Fruit fly (Drosophila melanogaster) whole organism, embryonic: ENCODE measurements around the gene Npc2a.

ENCODE experiments used
- ATbp ChIP-seq: fragments of 200-800 bp; sonication (Bioruptor generic); optimal IDR thresholded peaks from 2 replicates; lab custom pipeline; 2017; ENCODE audit warnings: missing biosample characterization, mild to moderate bottlenecking, missing genetic modification characterization, missing genetic modification reagents
- Awh ChIP-seq: fragments of 200-800 bp; sonication (Bioruptor generic); IDR thresholded peaks from 2 replicates; pipeline ENCODE4, ENCODE4 v1.3.6; 2022; ENCODE audit warnings: missing biosample characterization, missing genetic modification characterization
- Bdp1 ChIP-seq: fragments of 200-800 bp; sonication (Bioruptor generic); optimal IDR thresholded peaks from 3 replicates; lab custom pipeline; 2016; ENCODE audit warnings: missing biosample characterization, missing genetic modification characterization
- Blimp-1 ChIP-seq: fragments of 200-800 bp; sonication (Bioruptor generic); optimal IDR thresholded peaks from 3 replicates; lab custom pipeline; 2018; ENCODE audit warnings: missing biosample characterization, missing genetic modification characterization, mild to moderate bottlenecking, moderate library complexity, missing genetic modification reagents
- C15 ChIP-seq: fragments of 200-800 bp; sonication (Bioruptor generic); IDR thresholded peaks from 3 replicates; pipeline ENCODE4 v1.3.6; 2022; ENCODE audit warnings: missing biosample characterization, missing genetic modification characterization
- CG10267 ChIP-seq: fragments of 200-800 bp; sonication (Bioruptor generic); optimal IDR thresholded peaks from 2 replicates; lab custom pipeline; 2018; ENCODE audit warnings: missing biosample characterization, mild to moderate bottlenecking, missing genetic modification characterization, moderate library complexity
- CG11504 ChIP-seq: fragments of 200-800 bp; sonication (Bioruptor generic); optimal IDR thresholded peaks from 3 replicates; lab custom pipeline; 2019; ENCODE audit warnings: missing biosample characterization, mild to moderate bottlenecking, missing genetic modification characterization, moderate library complexity
- CG12071 ChIP-seq: fragments of 200-800 bp; sonication (Bioruptor generic); optimal IDR thresholded peaks from 3 replicates; lab custom pipeline; 2018; ENCODE audit warnings: missing biosample characterization, mild to moderate bottlenecking, missing genetic modification characterization
- CG12219 ChIP-seq: fragments of 200-800 bp; sonication (Bioruptor generic); optimal IDR thresholded peaks from 3 replicates; lab custom pipeline; 2018; ENCODE audit warnings: missing biosample characterization, mild to moderate bottlenecking, missing genetic modification characterization
- CG13287 ChIP-seq: fragments of 200-800 bp; sonication (Bioruptor generic); IDR thresholded peaks from 2 replicates; pipeline ENCODE4 v1.3.6; 2022; ENCODE audit warnings: missing biosample characterization, missing genetic modification characterization; ENCODE audit not compliant: partially characterized antibody
- CG18262 ChIP-seq: fragments of 200-800 bp; optimal IDR thresholded peaks from 3 replicates; lab custom pipeline; 2019; ENCODE audit warnings: missing biosample characterization, mild to moderate bottlenecking, missing genetic modification characterization, moderate library complexity
- CG18476 ChIP-seq: fragments of 200-800 bp; sonication (Bioruptor generic); optimal IDR thresholded peaks from 2 replicates; lab custom pipeline; 2016; ENCODE audit warnings: missing biosample characterization, mild to moderate bottlenecking, missing genetic modification characterization
- CG2202 ChIP-seq: fragments of 200-800 bp; sonication (Bioruptor generic); optimal IDR thresholded peaks from 2 replicates; lab custom pipeline; 2018; ENCODE audit warnings: missing biosample characterization, mild to moderate bottlenecking, missing genetic modification characterization
- CG2678 ChIP-seq: fragments of 200-800 bp; sonication (Bioruptor generic); optimal IDR thresholded peaks from 3 replicates; lab custom pipeline; 2019; ENCODE audit warnings: missing biosample characterization, mild to moderate bottlenecking, missing genetic modification characterization, moderate library complexity
- CG31441 ChIP-seq: fragments of 200-800 bp; sonication (Bioruptor generic); IDR thresholded peaks from 2 replicates; pipeline ENCODE4 v1.3.6; 2022; ENCODE audit warnings: missing biosample characterization, missing genetic modification characterization
- CG42726 ChIP-seq: fragments of 200-800 bp; sonication (Bioruptor generic); IDR thresholded peaks from 2 replicates; pipeline ENCODE4 v1.3.6; 2022; ENCODE audit warnings: missing biosample characterization, missing genetic modification characterization; ENCODE audit not compliant: partially characterized antibody
- CG4424 ChIP-seq: fragments of 200-800 bp; sonication (Bioruptor generic); optimal IDR thresholded peaks from 3 replicates; lab custom pipeline; 2016; ENCODE audit warnings: missing biosample characterization, missing genetic modification characterization
- CG7556 ChIP-seq: fragments of 200-800 bp; sonication (Bioruptor generic); optimal IDR thresholded peaks from 2 replicates; lab custom pipeline; 2017; ENCODE audit warnings: missing biosample characterization, mild to moderate bottlenecking, missing genetic modification characterization
- CG8944 ChIP-seq: fragments of 200-800 bp; sonication (Bioruptor generic); optimal IDR thresholded peaks from 3 replicates; lab custom pipeline; 2016; ENCODE audit warnings: missing biosample characterization, missing genetic modification characterization
- CTCF ChIP-seq: fragments of 200-800 bp; sonication (Bioruptor generic); optimal IDR thresholded peaks from 2 replicates; lab custom pipeline; 2017; ENCODE audit warnings: missing biosample characterization, mild to moderate bottlenecking, missing genetic modification characterization, moderate library complexity
- D ChIP-seq, 2 experiments: fragments of 200-800 bp in 1 of 2; fragments of >200 bp in 1 of 2; sonication (Bioruptor generic) in 1 of 2; optimal IDR thresholded peaks; 2 replicates in 1 of 2; 3 replicates in 1 of 2; lab custom pipeline; 2017; ENCODE audit warnings: mild to moderate bottlenecking in 1 of 2, missing biosample characterization in 1 of 2, missing genetic modification characterization in 1 of 2, missing genetic modification reagents in 1 of 2
- Dll ChIP-seq: fragments of 200-800 bp; sonication (Bioruptor generic); IDR thresholded peaks from 4 replicates; pipeline ENCODE4 v1.3.6; 2022; ENCODE audit warnings: missing biosample characterization, missing genetic modification characterization; ENCODE audit not compliant: partially characterized antibody
- Doc3 ChIP-seq: fragments of 200-800 bp; sonication (Bioruptor generic); IDR thresholded peaks from 3 replicates; pipeline ENCODE4 v1.3.6; 2022; ENCODE audit warnings: missing biosample characterization, missing genetic modification characterization; ENCODE audit not compliant: partially characterized antibody
- Med ChIP-seq: fragments of 200-800 bp; sonication (Bioruptor generic); peaks from one replicate; lab custom pipeline; 2016; ENCODE audit warnings: missing biosample characterization, missing genetic modification characterization, mild to moderate bottlenecking, inconsistent platforms, moderate library complexity
- Scr ChIP-seq: fragments of 200-800 bp; sonication (Bioruptor generic); IDR thresholded peaks from 2 replicates; pipeline ENCODE4 v1.3.6; 2022; ENCODE audit warnings: missing biosample characterization, missing genetic modification characterization; ENCODE audit not compliant: partially characterized antibody
- Stat92E ChIP-seq, 3 experiments: fragments of >200 bp in 2 of 3; fragments of 200-800 bp in 1 of 3; sonication (Bioruptor generic) in 1 of 3; optimal IDR thresholded peaks; 2 replicates each; lab custom pipeline; 2017 to 2019; ENCODE audit warnings: missing biosample characterization in 3 of 3, missing genetic modification characterization in 3 of 3, mild to moderate bottlenecking in 1 of 3, moderate library complexity in 1 of 3
- bab2 ChIP-seq: fragments of 200-800 bp; sonication (Bioruptor generic); optimal IDR thresholded peaks from 2 replicates; lab custom pipeline; 2016; ENCODE audit warnings: missing biosample characterization, missing genetic modification characterization
- ci ChIP-seq: fragments of 200-800 bp; sonication (Bioruptor generic); IDR thresholded peaks from 3 replicates; pipeline ENCODE4 v1.3.6; 2022; ENCODE audit warnings: missing biosample characterization, missing genetic modification characterization
- crol ChIP-seq: fragments of 200-800 bp; sonication (Bioruptor generic); IDR thresholded peaks from 2 replicates; pipeline ENCODE4 v1.3.6; 2022; ENCODE audit warnings: missing biosample characterization, missing genetic modification characterization
- fd102C ChIP-seq: fragments of 200-800 bp; sonication (Bioruptor generic); optimal IDR thresholded peaks from 2 replicates; lab custom pipeline; 2018; ENCODE audit warnings: missing biosample characterization, mild to moderate bottlenecking, missing genetic modification characterization, moderate library complexity
- gem ChIP-seq: fragments of 200-800 bp; sonication (Bioruptor generic); optimal IDR thresholded peaks from 2 replicates; lab custom pipeline; 2019; ENCODE audit warnings: missing biosample characterization, mild to moderate bottlenecking, missing genetic modification characterization, moderate library complexity
- hb ChIP-seq: fragments of 200-800 bp; sonication (Bioruptor generic); IDR thresholded peaks from 3 replicates; pipeline ENCODE4 v1.3.6; 2022; ENCODE audit warnings: missing biosample characterization, missing genetic modification characterization; ENCODE audit not compliant: partially characterized antibody
- hth ChIP-seq: fragments of >200 bp; optimal IDR thresholded peaks from 2 replicates; lab custom pipeline; 2017; ENCODE audit warnings: inconsistent platforms
- ind ChIP-seq: fragments of 200-800 bp; sonication (Bioruptor generic); optimal IDR thresholded peaks from 3 replicates; lab custom pipeline; 2016; ENCODE audit warnings: missing biosample characterization, missing genetic modification characterization
- mld ChIP-seq: fragments of 200-800 bp; sonication (Bioruptor generic); IDR thresholded peaks from 3 replicates; pipeline ENCODE4 v1.3.6; 2022; ENCODE audit warnings: missing biosample characterization, missing genetic modification characterization; ENCODE audit not compliant: partially characterized antibody
- nerfin-2 ChIP-seq: fragments of 200-800 bp; sonication (Bioruptor generic); IDR thresholded peaks from 2 replicates; pipeline ENCODE4 v1.3.6; 2022; ENCODE audit warnings: missing biosample characterization, missing genetic modification characterization; ENCODE audit not compliant: partially characterized antibody
- p53 ChIP-seq: fragments of 200-800 bp; sonication (Bioruptor generic); optimal IDR thresholded peaks from 2 replicates; lab custom pipeline; 2016; ENCODE audit warnings: missing biosample characterization, missing genetic modification characterization
- pan ChIP-seq, 4 experiments: fragments of >200 bp in 3 of 4; fragments of 200-800 bp in 1 of 4; sonication (Bioruptor generic) in 1 of 4; optimal IDR thresholded peaks in 3 of 4; IDR thresholded peaks in 1 of 4; 2 replicates each; pipeline versions ENCODE4 v1.3.6 to Lab custom; 2017 to 2022; ENCODE audit warnings: missing biosample characterization in 2 of 4, missing genetic modification characterization in 2 of 4, mixed read lengths in 1 of 4
- prd ChIP-seq, 3 experiments: fragments of >200 bp in 2 of 3; fragments of 200-800 bp in 1 of 3; sonication (Bioruptor generic) in 1 of 3; optimal IDR thresholded peaks in 2 of 3; IDR thresholded peaks in 1 of 3; 2 replicates in 2 of 3; 3 replicates in 1 of 3; pipeline versions ENCODE4 v1.3.6 to Lab custom; 2017 to 2022; ENCODE audit warnings: missing biosample characterization in 1 of 3, missing genetic modification characterization in 1 of 3
- schlank ChIP-seq: fragments of 200-800 bp; sonication (Bioruptor generic); optimal IDR thresholded peaks from 2 replicates; lab custom pipeline; 2018; ENCODE audit warnings: missing biosample characterization, mild to moderate bottlenecking, missing genetic modification characterization
- sens ChIP-seq: fragments of 200-800 bp; sonication (Bioruptor generic); peaks from one replicate; lab custom pipeline; 2016; ENCODE audit warnings: missing biosample characterization, missing genetic modification characterization
- sqz ChIP-seq: fragments of 200-800 bp; sonication (Bioruptor generic); optimal IDR thresholded peaks from 3 replicates; lab custom pipeline; 2018; ENCODE audit warnings: missing biosample characterization, mild to moderate bottlenecking, missing genetic modification characterization
- tap ChIP-seq: fragments of 200-800 bp; optimal IDR thresholded peaks from 3 replicates; lab custom pipeline; 2019; ENCODE audit warnings: missing biosample characterization, mild to moderate bottlenecking, missing genetic modification characterization, moderate library complexity
- tgo ChIP-seq: fragments of 200-800 bp; sonication (Bioruptor generic); IDR thresholded peaks from 3 replicates; pipeline ENCODE4 v1.3.6; 2022; ENCODE audit warnings: missing biosample characterization, missing genetic modification characterization
- unc-4 ChIP-seq: fragments of 200-800 bp; sonication (Bioruptor generic); IDR thresholded peaks from 2 replicates; pipeline ENCODE4 v1.3.6; 2022; ENCODE audit warnings: missing biosample characterization, missing genetic modification characterization; ENCODE audit not compliant: partially characterized antibody
- vnd ChIP-seq: fragments of 200-800 bp; sonication (Bioruptor generic); IDR thresholded peaks from 3 replicates; pipeline ENCODE4 v1.3.6; 2022; ENCODE audit warnings: missing biosample characterization, missing genetic modification characterization; ENCODE audit not compliant: partially characterized antibody

Npc2a gene

DNA sequence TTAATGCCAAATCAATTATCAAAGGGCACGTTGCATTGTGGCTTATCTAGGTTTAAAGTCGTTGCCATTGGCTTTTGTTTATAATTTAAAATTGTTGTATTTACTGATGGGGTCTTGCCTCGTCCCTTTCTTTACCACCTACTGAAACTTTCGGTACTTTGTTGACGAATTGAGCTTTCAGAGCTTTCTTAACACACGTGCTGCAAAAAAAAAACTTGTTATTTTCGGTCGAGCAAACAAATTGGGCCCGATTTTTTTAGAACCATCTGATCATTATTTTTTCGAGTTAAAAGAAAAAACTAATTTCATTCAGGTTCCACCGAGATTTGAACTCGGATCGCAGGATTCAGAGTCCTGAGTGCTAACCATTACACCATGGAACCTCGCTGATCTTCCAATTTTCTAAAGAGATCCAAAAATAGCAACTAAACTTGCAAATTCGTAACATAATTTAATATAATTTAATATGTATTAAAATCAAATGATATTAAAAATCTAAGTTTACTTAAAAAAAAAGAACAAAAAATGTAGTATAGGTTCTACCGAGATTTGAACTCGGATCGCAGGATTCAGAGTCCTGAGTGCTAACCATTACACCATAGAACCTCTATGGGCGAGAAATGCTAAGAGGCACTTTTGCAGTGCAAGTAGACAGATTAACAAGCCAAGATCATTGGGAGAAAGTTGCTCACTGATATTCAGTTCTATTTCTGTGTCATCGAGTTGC lies 22.4 kb downstream of the Npc2a start:
- no peak for TF ChIP-seq Awh (GFP tag; lab: Robert Waterston, UW)
- no peak for TF ChIP-seq ci (GFP tag; lab: Robert Waterston, UW)
- peak; percentile 53 for TF ChIP-seq sens
- TF ChIP-seq hth (lab: Kevin White, UChicago) = no peak
- TF ChIP-seq schlank (tag; lab: Kevin White, UChicago) = no peak
- no peak for TF ChIP-seq prd (optimal IDR thresholded peaks at IDR 0.05; lab: Kevin White, UChicago)
- TF ChIP-seq prd (GFP tag; IDR thresholded peaks at IDR 0.05; lab: Robert Waterston, UW) = no peak
- peak; percentile 77 for TF ChIP-seq Scr (GFP tag; lab: Robert Waterston, UW)
- TF ChIP-seq CG2202 (tag; lab: Kevin White, UChicago) = no peak
- no peak for TF ChIP-seq tgo (GFP tag; lab: Robert Waterston, UW)
- no peak for TF ChIP-seq CG4424 (GFP tag; lab: Kevin White, UChicago)
- TF ChIP-seq CG18476 (GFP tag; lab: Kevin White, UChicago) = no peak
- no peak for TF ChIP-seq ATbp
- TF ChIP-seq CG12219 (GFP tag; lab: Kevin White, UChicago) = no peak
- TF ChIP-seq CG13287 = peak; percentile 9; the same call in 1 of the 2 replicates
- TF ChIP-seq CG31441 (GFP tag; lab: Robert Waterston, UW) = peak; percentile 33; the same call in 1 of the 2 replicates
- TF ChIP-seq Dll (GFP tag; lab: Robert Waterston, UW) = peak; percentile 64; the same call in 2 of the 4 replicates
- TF ChIP-seq vnd = peak; percentile 60; the same call in 2 of the 3 replicates
- peak; percentile 22; the same call in 1 of the 2 replicates for TF ChIP-seq unc-4 (GFP tag; lab: Robert Waterston, UW)
- peak; percentile 32 for TF ChIP-seq sqz (GFP tag; lab: Kevin White, UChicago)
- TF ChIP-seq CG10267 (tag; lab: Kevin White, UChicago) = peak; percentile 2
- 0 out of 3 replicates have a peak, but pooled peaks have one; percentile 27 for TF ChIP-seq Doc3 (GFP tag; lab: Robert Waterston, UW)
- 0 out of 3 replicates have a peak, but pooled peaks have one; percentile 50 for TF ChIP-seq hb
- TF ChIP-seq pan (optimal IDR thresholded peaks at IDR 0.05; lab: Kevin White, UChicago) = no peak
- no peak for TF ChIP-seq pan (GFP tag; optimal IDR thresholded peaks at IDR 0.05 in 1 of 2, IDR thresholded peaks at IDR 0.05 in 1 of 2)
- TF ChIP-seq Blimp-1 (GFP tag; lab: Kevin White, UChicago) = peak; percentile 27
- peak in 1 of 3 experiments; percentile 50 for TF ChIP-seq Stat92E (GFP tag; optimal IDR thresholded peaks at IDR 0.05; lab: Kevin White, UChicago)
- TF ChIP-seq tap = peak; percentile 25
- no peak for TF ChIP-seq bab2 (GFP tag; lab: Kevin White, UChicago)
- peak; percentile 73 for TF ChIP-seq nerfin-2 (GFP tag; lab: Robert Waterston, UW)
- TF ChIP-seq CG18262 (tag; lab: Kevin White, UChicago) = peak; percentile 26
- TF ChIP-seq fd102C (GFP tag; lab: Kevin White, UChicago) = no peak
- no peak for TF ChIP-seq ind (GFP tag; lab: Kevin White, UChicago)
- peak; percentile 85 for TF ChIP-seq mld (GFP tag; lab: Robert Waterston, UW)
- peak; percentile 16 for TF ChIP-seq CG2678 (tag; lab: Kevin White, UChicago)
- TF ChIP-seq p53 = no peak
- no peak for TF ChIP-seq CG7556 (GFP tag; lab: Kevin White, UChicago)
- TF ChIP-seq gem (tag; lab: Kevin White, UChicago) = peak; percentile 13
- peak; percentile 92 for TF ChIP-seq CG42726 (GFP tag; lab: Robert Waterston, UW)
- TF ChIP-seq crol (GFP tag; lab: Robert Waterston, UW) = no peak
- no peak for TF ChIP-seq CG12071 (GFP tag; lab: Kevin White, UChicago)
- TF ChIP-seq D (optimal IDR thresholded peaks at IDR 0.05; lab: Kevin White, UChicago) = no peak
- no peak for TF ChIP-seq D (GFP tag; optimal IDR thresholded peaks at IDR 0.05; lab: Kevin White, UChicago)
- TF ChIP-seq CG11504 = peak; percentile 13
- TF ChIP-seq C15 (GFP tag; lab: Robert Waterston, UW) = no peak
- peak; percentile 7 for TF ChIP-seq Med (GFP tag; lab: Kevin White, UChicago)
- no peak for TF ChIP-seq CG8944
- TF ChIP-seq Bdp1 (GFP tag; lab: Kevin White, UChicago) = peak; percentile 99
- TF ChIP-seq CTCF (GFP tag; lab: Kevin White, UChicago) = no peak
